Fruit fly (Drosophila melanogaster): Measurements from ENCODE around the gene CG3708.

DNA sequence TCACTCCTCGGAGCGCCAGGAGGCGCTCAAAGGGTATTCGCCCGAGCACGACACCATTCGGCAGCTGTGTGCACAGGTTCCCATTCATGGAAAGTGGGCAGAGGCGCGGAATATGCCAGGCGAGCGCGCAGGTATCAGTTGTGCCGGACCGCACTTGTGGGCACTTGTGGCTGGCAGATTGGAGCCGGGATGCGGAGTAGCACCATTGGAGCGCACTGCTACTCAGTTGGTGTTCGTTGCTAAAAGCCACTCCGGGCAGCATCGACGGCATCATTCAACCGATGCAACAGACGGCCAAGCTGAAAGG, 6.0 kb upstream of the CG3708 start:
- no peak for TF ChIP-seq CG5204 (GFP tag; optimal IDR thresholded peaks at IDR 0.05)
- TF ChIP-seq CG11617 (GFP tag; optimal IDR thresholded peaks at IDR 0.05) = no peak
- no peak for TF ChIP-seq Clk (GFP tag; optimal IDR thresholded peaks at IDR 0.05)
- no peak for TF ChIP-seq Hr96 (GFP tag; optimal IDR thresholded peaks at IDR 0.05)
- no peak for TF ChIP-seq CG7045 (GFP tag; optimal IDR thresholded peaks at IDR 0.05)
- no peak for TF ChIP-seq toe (GFP tag; optimal IDR thresholded peaks at IDR 0.05)
- TF ChIP-seq CG7101 (tag; optimal IDR thresholded peaks at IDR 0.05) = no peak
- TF ChIP-seq Crg-1 (GFP tag; optimal IDR thresholded peaks at IDR 0.05) = no peak
- no peak for TF ChIP-seq ovo (GFP tag; optimal IDR thresholded peaks at IDR 0.05)
